Worm (Caenorhabditis elegans) whole organism, L4/young adult: ENCODE results near the gene C17H12.8.

ENCODE experiments used
- W03F9.2 ChIP-seq: fragments of 150-350 bp; optimal IDR thresholded peaks from 2 replicates; lab custom pipeline; 2014; ENCODE audit warnings: missing biosample characterization, missing genetic modification characterization
- dao-5 ChIP-seq: sonication (generic microtip); optimal IDR thresholded peaks from 2 replicates; lab custom pipeline; 2016; ENCODE audit warnings: missing genotype, missing genetic modification characterization, moderate library complexity, missing compliant biosample characterization

DNA sequence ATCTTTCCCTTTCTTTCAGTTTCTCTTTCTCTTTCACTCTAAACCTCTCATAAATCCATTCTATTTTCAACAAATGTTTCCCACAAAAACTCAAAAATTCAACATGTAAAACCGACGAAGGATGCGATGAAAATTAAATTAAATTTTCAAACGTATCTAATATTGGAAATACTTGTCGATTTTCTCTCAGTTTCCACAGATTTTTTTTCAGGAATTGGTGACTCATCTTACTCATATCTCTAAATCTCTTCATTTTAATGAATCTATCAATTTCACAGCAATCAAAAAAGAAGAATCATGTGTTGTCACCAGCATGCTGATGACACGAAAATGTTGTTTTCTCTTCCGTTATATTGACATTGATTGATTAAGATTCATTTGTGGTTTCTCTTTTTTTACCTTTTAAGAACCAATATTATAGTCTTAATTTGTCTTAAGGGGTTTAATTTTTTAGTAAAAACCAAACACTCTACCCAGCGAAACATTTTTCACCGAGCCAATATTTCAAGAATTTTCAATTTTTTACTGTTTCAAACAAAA lies 14.6 kb upstream of the C17H12.8 start:
- TF ChIP-seq W03F9.2 (tag; lab: Kevin White, UChicago) = no peak
- TF ChIP-seq dao-5 (tag; lab: Kevin White, UChicago) = no peak
